Worm (Caenorhabditis elegans) whole organism, L1 larva: ENCODE results near the gene T04A8.8.

Experiments
- dpl-1 ChIP-seq, 3 experiments: fragments of 150-350 bp in 2 of 3; sonication (generic microtip) in 1 of 3; optimal IDR thresholded peaks; 2 replicates each; lab custom pipeline; 2014 to 2017; ENCODE audit warnings: missing biosample characterization in 3 of 3, missing genetic modification characterization in 3 of 3, missing genetic modification reagents in 3 of 3
- fos-1 ChIP-seq: fragments of 150-350 bp; optimal IDR thresholded peaks from 2 replicates; lab custom pipeline; 2014; ENCODE audit warnings: missing biosample characterization, missing genetic modification characterization
- grh-1 ChIP-seq: fragments of 200-800 bp; sonication (Bioruptor generic); IDR thresholded peaks from 2 replicates; pipeline ENCODE4 v1.3.6; 2022; ENCODE audit warnings: missing genetic modification reagents, missing genetic modification characterization, missing compliant biosample characterization
- jun-1 ChIP-seq: fragments of 150-350 bp; optimal IDR thresholded peaks from 2 replicates; lab custom pipeline; 2014; ENCODE audit warnings: missing biosample characterization, missing genetic modification reagents, missing genetic modification characterization
- lin-35 ChIP-seq, 2 experiments: fragments of 150-350 bp; optimal IDR thresholded peaks; 2 replicates each; lab custom pipeline; 2014; ENCODE audit warnings: missing biosample characterization in 2 of 2, missing genetic modification characterization in 2 of 2, missing genetic modification reagents in 2 of 2
- mdl-1 ChIP-seq, 2 experiments: fragments of 150-350 bp; optimal IDR thresholded peaks; 2 replicates each; lab custom pipeline; 2014 to 2017; ENCODE audit warnings: missing biosample characterization in 2 of 2, missing genetic modification characterization in 2 of 2, inconsistent platforms in 1 of 2
- mep-1 ChIP-seq: fragments of 150-350 bp; optimal IDR thresholded peaks from 2 replicates; lab custom pipeline; 2014; ENCODE audit warnings: missing biosample characterization, missing genetic modification characterization
- nhr-76 ChIP-seq: sonication (generic microtip); optimal IDR thresholded peaks from 2 replicates; lab custom pipeline; 2017; ENCODE audit warnings: missing biosample characterization, missing genetic modification characterization
- skn-1 ChIP-seq: fragments of 150-350 bp; optimal IDR thresholded peaks from 2 replicates; lab custom pipeline; 2014; ENCODE audit warnings: missing biosample characterization, missing genetic modification characterization
- tbx-2 ChIP-seq: sonication (generic microtip); optimal IDR thresholded peaks from 2 replicates; lab custom pipeline; 2016; ENCODE audit warnings: missing genetic modification characterization, missing compliant biosample characterization
- unc-130 ChIP-seq: fragments of 150-350 bp; optimal IDR thresholded peaks from 2 replicates; lab custom pipeline; 2017; ENCODE audit warnings: missing biosample characterization, missing genetic modification characterization, inconsistent platforms

DNA sequence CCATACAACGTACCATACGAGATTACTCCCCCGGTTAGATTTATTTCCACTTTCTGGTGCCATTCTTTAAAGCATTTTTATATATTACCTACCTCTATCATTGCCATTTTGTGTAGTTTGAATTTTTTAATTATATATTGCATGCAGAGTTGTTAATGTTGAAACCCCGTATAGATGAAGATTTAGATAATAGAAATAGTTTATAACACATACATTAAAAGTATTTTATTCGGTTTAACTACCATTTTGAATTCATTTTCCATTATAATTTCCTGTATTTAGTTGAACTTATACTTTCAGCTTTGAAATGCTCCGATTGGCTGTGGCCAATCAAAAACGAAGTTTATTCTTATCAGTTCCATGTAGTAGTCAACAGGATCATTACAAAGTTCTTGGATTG, 4.0 kb downstream of the T04A8.8 start, which contains the start of gene dnj-18:
- no peak for TF ChIP-seq mdl-1 (tag; optimal IDR thresholded peaks at IDR 0.05; lab: Kevin White, UChicago)
- no peak for TF ChIP-seq fos-1
- no peak for TF ChIP-seq skn-1
- no peak for TF ChIP-seq grh-1
- TF ChIP-seq nhr-76 (tag; lab: Kevin White, UChicago), result no peak
- TF ChIP-seq unc-130 (tag; lab: Kevin White, UChicago), result no peak
- no peak for TF ChIP-seq mep-1
- no peak for TF ChIP-seq dpl-1 (GFP tag; optimal IDR thresholded peaks at IDR 0.05; lab: Kevin White, UChicago)
- no peak for TF ChIP-seq tbx-2
- no peak for TF ChIP-seq jun-1 (tag; lab: Kevin White, UChicago)
- TF ChIP-seq lin-35 (GFP tag; optimal IDR thresholded peaks at IDR 0.05; lab: Kevin White, UChicago), result no peak
